Worm (Caenorhabditis elegans): ENCODE data around the gene lin-9.

lin-9 gene

DNA sequence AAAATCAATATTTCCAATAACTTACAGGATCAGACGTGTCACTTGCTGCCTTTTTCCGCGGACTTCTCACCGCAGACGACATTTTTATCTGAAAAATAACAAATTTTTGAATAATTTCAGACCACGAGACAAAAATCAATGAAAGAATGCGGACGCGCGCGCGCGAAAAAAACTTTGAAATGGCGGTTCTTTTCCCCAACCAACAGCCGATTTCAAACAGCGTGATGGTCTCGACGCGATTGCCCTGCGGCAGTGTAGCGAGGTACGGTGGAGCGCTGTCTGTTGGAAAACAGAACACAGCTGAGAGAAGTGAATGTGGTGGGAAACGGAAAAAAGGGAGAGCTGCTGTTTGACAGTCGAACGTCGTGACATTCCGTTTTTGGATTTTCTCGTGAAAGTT is at the start of gene lin-9:
lin-9 (minus strand) TSS at position 88 of the 400 bp plus-strand sequence.
- TF ChIP-seq unc-120 (tag; optimal IDR thresholded peaks at IDR 0.05; ENCODE audit: poor library complexity, severe bottlenecking) (peak; percentile 24), drap-1 (GFP tag; optimal IDR thresholded peaks at IDR 0.05) (peak; percentile 67), zip-8 (tag; optimal IDR thresholded peaks at IDR 0.05) (no peak), ztf-11 (tag; optimal IDR thresholded peaks at IDR 0.05) (peak; percentile 11), elt-1 (tag; optimal IDR thresholded peaks at IDR 0.05; ENCODE audit: borderline replicate concordance, insufficient read depth) (no peak), cnd-1 (tag; optimal IDR thresholded peaks at IDR 0.05) (peak; percentile 33), sptf-1 (tag; optimal IDR thresholded peaks at IDR 0.05) (peak; percentile 76), nhr-237 (tag; optimal IDR thresholded peaks at IDR 0.05) (peak; percentile 88), mls-2 (tag; optimal IDR thresholded peaks at IDR 0.05) (peak; percentile 14), nhr-12 (tag; optimal IDR thresholded peaks at IDR 0.05) (no peak), sem-2 (GFP tag; optimal IDR thresholded peaks at IDR 0.05) (no peak), hlh-1 (tag; optimal IDR thresholded peaks at IDR 0.05) (peak; percentile 72), lin-13 (tag; optimal IDR thresholded peaks at IDR 0.05) (peak; percentile 89), mep-1 (tag; optimal IDR thresholded peaks at IDR 0.05) (peak; percentile 89), unc-62 (GFP tag; optimal IDR thresholded peaks at IDR 0.05) (peak; percentile 61), nhr-2 (tag; optimal IDR thresholded peaks at IDR 0.05) (no peak), lsy-2 (tag; optimal IDR thresholded peaks at IDR 0.05) (peak; percentile 99), snpc-4 (tag; optimal IDR thresholded peaks at IDR 0.05) (no peak), unc-39 (tag; optimal IDR thresholded peaks at IDR 0.05) (no peak), flh-1 (GFP tag; optimal IDR thresholded peaks at IDR 0.05) (no peak), M03D4.4 (tag; optimal IDR thresholded peaks at IDR 0.05) (peak; percentile 26), ceh-39 (tag; optimal IDR thresholded peaks at IDR 0.05) (peak; percentile 77), blmp-1 (tag; optimal IDR thresholded peaks at IDR 0.05) (peak; percentile 43), ceh-43 (GFP tag; optimal IDR thresholded peaks at IDR 0.05) (no peak), nhr-28 (tag; optimal IDR thresholded peaks at IDR 0.05) (no peak), ceh-83 (GFP tag; optimal IDR thresholded peaks at IDR 0.05) (no peak), bed-3 (GFP tag; optimal IDR thresholded peaks at IDR 0.05) (no peak), lin-32 (GFP tag; optimal IDR thresholded peaks at IDR 0.05) (no peak), tbx-8 (GFP tag; optimal IDR thresholded peaks at IDR 0.05) (no peak), mab-5 (tag; optimal IDR thresholded peaks at IDR 0.05) (no peak), elt-3 (tag; optimal IDR thresholded peaks at IDR 0.05) (peak; percentile 62), pha-4 (tag; optimal IDR thresholded peaks at IDR 0.05) (peak; percentile 93), ces-1 (GFP tag; optimal IDR thresholded peaks at IDR 0.05) (peak; percentile 60), ham-2 (GFP tag; optimal IDR thresholded peaks at IDR 0.05) (peak; percentile 29), nhr-76 (tag; optimal IDR thresholded peaks at IDR 0.05) (no peak)

ce11 chrIII:8949147-8949546 is 45.2 kb upstream of the lin-9 start:
- TF ChIP-seq nhr-76 (tag; optimal IDR thresholded peaks at IDR 0.05) (no peak), ceh-43 (GFP tag; optimal IDR thresholded peaks at IDR 0.05) (no peak), cnd-1 (tag; optimal IDR thresholded peaks at IDR 0.05) (no peak), unc-39 (tag; optimal IDR thresholded peaks at IDR 0.05) (no peak), lin-32 (GFP tag; optimal IDR thresholded peaks at IDR 0.05) (no peak), hlh-1 (tag; optimal IDR thresholded peaks at IDR 0.05) (no peak), ces-1 (GFP tag; optimal IDR thresholded peaks at IDR 0.05) (no peak), mls-2 (tag; optimal IDR thresholded peaks at IDR 0.05) (no peak), unc-120 (tag; optimal IDR thresholded peaks at IDR 0.05; ENCODE audit: poor library complexity, severe bottlenecking) (no peak), snpc-4 (tag; optimal IDR thresholded peaks at IDR 0.05) (no peak), ham-2 (GFP tag; optimal IDR thresholded peaks at IDR 0.05) (no peak), nhr-237 (tag; optimal IDR thresholded peaks at IDR 0.05) (no peak), tbx-8 (GFP tag; optimal IDR thresholded peaks at IDR 0.05) (no peak), mab-5 (tag; optimal IDR thresholded peaks at IDR 0.05) (no peak), lsy-2 (tag; optimal IDR thresholded peaks at IDR 0.05) (no peak)

DNA sequence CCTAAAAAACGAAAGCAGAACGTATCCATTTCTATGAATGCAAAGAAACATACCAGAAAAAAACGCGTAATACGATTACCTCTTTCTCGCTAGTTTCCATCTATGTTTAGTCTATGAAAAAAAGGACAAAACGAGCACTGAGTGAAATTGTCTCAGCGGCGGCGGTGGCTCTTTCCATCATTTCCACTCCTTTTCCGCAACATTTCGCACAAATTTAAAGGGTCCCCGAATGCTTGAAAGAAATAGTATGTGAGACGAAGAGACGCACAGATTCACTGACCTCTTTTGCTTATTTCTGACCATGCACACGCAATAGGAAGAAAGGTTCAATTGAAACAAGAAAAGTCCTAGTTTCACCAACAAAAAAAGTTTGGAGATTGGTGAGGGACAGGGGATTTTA is 42.4 kb upstream of the lin-9 start:
- TF ChIP-seq nhr-28 (tag; optimal IDR thresholded peaks at IDR 0.05) = no peak
- no peak for TF ChIP-seq ham-2 (GFP tag; optimal IDR thresholded peaks at IDR 0.05)
- TF ChIP-seq elt-3 (tag; optimal IDR thresholded peaks at IDR 0.05) = no peak

- TF ChIP-seq ceh-83 (GFP tag; optimal IDR thresholded peaks at IDR 0.05) (no peak), lin-13 (tag; optimal IDR thresholded peaks at IDR 0.05) (no peak), hlh-1 (tag; optimal IDR thresholded peaks at IDR 0.05) (no peak), M03D4.4 (tag; optimal IDR thresholded peaks at IDR 0.05) (no peak), nhr-237 (tag; optimal IDR thresholded peaks at IDR 0.05) (no peak), nhr-76 (tag; optimal IDR thresholded peaks at IDR 0.05) (no peak), flh-1 (GFP tag; optimal IDR thresholded peaks at IDR 0.05) (no peak), elt-1 (tag; optimal IDR thresholded peaks at IDR 0.05; ENCODE audit: borderline replicate concordance, insufficient read depth) (no peak), lsy-2 (tag; optimal IDR thresholded peaks at IDR 0.05) (no peak), mls-2 (tag; optimal IDR thresholded peaks at IDR 0.05) (no peak), tbx-8 (GFP tag; optimal IDR thresholded peaks at IDR 0.05) (no peak), nhr-12 (tag; optimal IDR thresholded peaks at IDR 0.05) (no peak), zip-8 (tag; optimal IDR thresholded peaks at IDR 0.05) (no peak), bed-3 (GFP tag; optimal IDR thresholded peaks at IDR 0.05) (no peak), ztf-11 (tag; optimal IDR thresholded peaks at IDR 0.05) (no peak), ham-2 (GFP tag; optimal IDR thresholded peaks at IDR 0.05) (no peak), ceh-39 (tag; optimal IDR thresholded peaks at IDR 0.05) (no peak), blmp-1 (tag; optimal IDR thresholded peaks at IDR 0.05) (no peak), unc-39 (tag; optimal IDR thresholded peaks at IDR 0.05) (no peak)
These were observed 40.4 kb upstream of the lin-9 start, which contains the start of gene dhrr-1 for ce11 chrIII:8944357-8944756. TSS of gene dhrr-1 (plus strand) at chrIII:8944657.

Data from whole organism, mixed stage, embryonic.